Worm (Caenorhabditis elegans) whole organism, young adult: ENCODE measurements around the gene M02F4.2.

ENCODE experiments used
- B0336.3 ChIP-seq: fragments of 200-800 bp; sonication (Bioruptor generic); IDR thresholded peaks from 2 replicates; pipeline ENCODE4 v1.3.6; 2022; ENCODE audit warnings: missing genetic modification characterization, missing compliant biosample characterization
- C17E4.6 ChIP-seq: fragments of 200-800 bp; sonication (Bioruptor generic); IDR thresholded peaks from 2 replicates; pipeline ENCODE4 v1.3.6; 2022; ENCODE audit warnings: missing genetic modification reagents, missing genetic modification characterization, missing compliant biosample characterization
- F10E7.11 ChIP-seq: sonication (generic microtip); optimal IDR thresholded peaks from 2 replicates; lab custom pipeline; 2017; ENCODE audit warnings: mild to moderate bottlenecking, missing genetic modification characterization, moderate library complexity, missing compliant biosample characterization
- F33H1.4 ChIP-seq: fragments of 200-800 bp; sonication (Bioruptor generic); IDR thresholded peaks from 2 replicates; pipeline ENCODE4 v1.3.6; 2022; ENCODE audit warnings: missing genetic modification reagents, missing genetic modification characterization, missing compliant biosample characterization
- F57A8.1 ChIP-seq: fragments of 200-800 bp; sonication (Bioruptor generic); optimal IDR thresholded peaks from 2 replicates; lab custom pipeline; 2018; ENCODE audit warnings: mild to moderate bottlenecking, missing genetic modification characterization, moderate library complexity, missing compliant biosample characterization
- K12H6.12 ChIP-seq: fragments of 200-800 bp; sonication (Bioruptor generic); optimal IDR thresholded peaks from 2 replicates; lab custom pipeline; 2018; ENCODE audit warnings: mild to moderate bottlenecking, missing genetic modification characterization, missing compliant biosample characterization
- aptf-2 ChIP-seq: fragments of 200-800 bp; sonication (Bioruptor generic); conservative IDR thresholded peaks from 2 replicates; pipeline ENCODE4 v1.3.6; 2022; ENCODE audit warnings: missing genetic modification reagents, missing genetic modification characterization, missing compliant biosample characterization
- attf-6 ChIP-seq: fragments of 200-800 bp; sonication (Bioruptor generic); IDR thresholded peaks from 2 replicates; pipeline ENCODE4 v1.3.6; 2022; ENCODE audit warnings: missing genetic modification reagents, missing genetic modification characterization, missing compliant biosample characterization
- bed-1 ChIP-seq: fragments of 200-800 bp; sonication (Bioruptor generic); IDR thresholded peaks from 2 replicates; pipeline ENCODE4 v1.3.6; 2022; ENCODE audit warnings: missing genetic modification reagents, missing genetic modification characterization, missing compliant biosample characterization
- cebp-1 ChIP-seq, 2 experiments: fragments of 200-800 bp in 1 of 2; sonication (Bioruptor generic) in 1 of 2; sonication (generic microtip) in 1 of 2; IDR thresholded peaks in 1 of 2; optimal IDR thresholded peaks in 1 of 2; 2 replicates each; pipeline versions ENCODE4 v1.3.6 to Lab custom; 2017 to 2022; ENCODE audit warnings: missing compliant biosample characterization in 2 of 2, missing genetic modification characterization in 2 of 2, mild to moderate bottlenecking in 1 of 2, missing genetic modification reagents in 1 of 2, moderate library complexity in 1 of 2
- ceh-79 ChIP-seq: sonication (generic microtip); optimal IDR thresholded peaks from 2 replicates; lab custom pipeline; 2017; ENCODE audit warnings: mild to moderate bottlenecking, missing genetic modification characterization, missing compliant biosample characterization
- die-1 ChIP-seq: sonication (generic microtip); optimal IDR thresholded peaks from 2 replicates; lab custom pipeline; 2016; ENCODE audit warnings: missing genotype, mild to moderate bottlenecking, missing genetic modification characterization, missing compliant biosample characterization
- dox-1 ChIP-seq: fragments of 200-800 bp; sonication (Bioruptor generic); IDR thresholded peaks from 2 replicates; pipeline ENCODE4 v1.3.6; 2022; ENCODE audit warnings: missing genetic modification reagents, missing genetic modification characterization, missing compliant biosample characterization
- egrh-3 ChIP-seq: fragments of 200-800 bp; sonication (Bioruptor generic); IDR thresholded peaks from 2 replicates; pipeline ENCODE4 v1.3.6; 2022; ENCODE audit warnings: missing genetic modification reagents, missing genetic modification characterization, missing compliant biosample characterization
- ets-4 ChIP-seq: fragments of 200-800 bp; sonication (Bioruptor generic); optimal IDR thresholded peaks from 2 replicates; lab custom pipeline; 2018; ENCODE audit warnings: mild to moderate bottlenecking, missing genetic modification characterization, missing compliant biosample characterization
- gei-17 ChIP-seq: fragments of 200-800 bp; sonication (Bioruptor generic); optimal IDR thresholded peaks from 2 replicates; lab custom pipeline; 2018; ENCODE audit warnings: mild to moderate bottlenecking, missing genetic modification characterization, missing compliant biosample characterization
- hlh-26 ChIP-seq: fragments of 200-800 bp; sonication (Bioruptor generic); conservative IDR thresholded peaks from 2 replicates; pipeline ENCODE4 v1.3.6; 2022; ENCODE audit warnings: missing genetic modification reagents, missing genetic modification characterization, missing compliant biosample characterization
- hmg-1.2 ChIP-seq: fragments of 200-800 bp; sonication (Bioruptor generic); IDR thresholded peaks from 2 replicates; pipeline ENCODE4 v1.3.6; 2022; ENCODE audit warnings: missing genetic modification reagents, missing genetic modification characterization, missing compliant biosample characterization
- hsf-1 ChIP-seq: fragments of 200-800 bp; sonication (Bioruptor generic); IDR thresholded peaks from 2 replicates; pipeline ENCODE4 v1.3.6; 2022; ENCODE audit warnings: missing genetic modification reagents, missing genetic modification characterization, missing compliant biosample characterization
- lag-1 ChIP-seq: fragments of 200-800 bp; sonication (Bioruptor generic); IDR thresholded peaks from 2 replicates; pipeline ENCODE4 v1.3.6; 2022; ENCODE audit warnings: missing genetic modification reagents, missing genetic modification characterization, missing compliant biosample characterization
- lin-35 ChIP-seq, 3 experiments: fragments of 150-350 bp in 2 of 3; sonication (generic microtip) in 1 of 3; optimal IDR thresholded peaks; 2 replicates each; lab custom pipeline; 2014 to 2018; ENCODE audit warnings: missing biosample characterization in 3 of 3, missing genetic modification characterization in 3 of 3, missing genetic modification reagents in 3 of 3
- lin-40 ChIP-seq: sonication (generic microtip); optimal IDR thresholded peaks from 2 replicates; lab custom pipeline; 2016; ENCODE audit warnings: missing genetic modification characterization, mild to moderate bottlenecking, missing compliant biosample characterization, missing genotype, missing genetic modification reagents
- lsy-27 ChIP-seq: sonication (generic microtip); optimal IDR thresholded peaks from 2 replicates; lab custom pipeline; 2017; ENCODE audit warnings: missing genetic modification characterization, mild to moderate bottlenecking, missing compliant biosample characterization, antibody characterized with exemption, missing genotype, borderline replicate concordance; ENCODE audit not compliant: insufficient read depth
- nfya-1 ChIP-seq: sonication (generic microtip); optimal IDR thresholded peaks from 2 replicates; lab custom pipeline; 2017; ENCODE audit warnings: antibody characterized with exemption, missing compliant biosample characterization, missing genetic modification characterization, borderline replicate concordance; ENCODE audit not compliant: insufficient read depth
- nhr-27 ChIP-seq: fragments of 200-800 bp; sonication (Bioruptor generic); optimal IDR thresholded peaks from 2 replicates; lab custom pipeline; 2018; ENCODE audit warnings: mild to moderate bottlenecking, missing genetic modification characterization, moderate library complexity, missing compliant biosample characterization
- nhr-80 ChIP-seq: sonication (generic microtip); optimal IDR thresholded peaks from 2 replicates; lab custom pipeline; 2016; ENCODE audit warnings: missing genetic modification characterization, missing compliant biosample characterization
- repo-1 ChIP-seq: sonication (generic microtip); optimal IDR thresholded peaks from 2 replicates; lab custom pipeline; 2017; ENCODE audit warnings: mild to moderate bottlenecking, missing genetic modification characterization, missing compliant biosample characterization
- tlf-1 ChIP-seq: fragments of 200-800 bp; sonication (Bioruptor generic); optimal IDR thresholded peaks from 2 replicates; lab custom pipeline; 2018; ENCODE audit warnings: mild to moderate bottlenecking, missing genetic modification characterization, missing compliant biosample characterization
- zfh-2 ChIP-seq: fragments of 200-800 bp; sonication (Bioruptor generic); conservative IDR thresholded peaks from 2 replicates; pipeline ENCODE4 v1.3.6; 2022; ENCODE audit warnings: missing genetic modification reagents, missing genetic modification characterization, missing compliant biosample characterization
- ztf-25 ChIP-seq: fragments of 200-800 bp; sonication (Bioruptor generic); IDR thresholded peaks from 2 replicates; pipeline ENCODE4 v1.3.6; 2022; ENCODE audit warnings: missing genetic modification reagents, missing genetic modification characterization, missing compliant biosample characterization
- ztf-28 ChIP-seq: fragments of 200-800 bp; sonication (Bioruptor generic); IDR thresholded peaks from 2 replicates; pipeline ENCODE4 v1.3.6; 2022; ENCODE audit warnings: missing genetic modification reagents, missing genetic modification characterization, missing compliant biosample characterization
- ztf-6 ChIP-seq: fragments of 200-800 bp; sonication (Bioruptor generic); IDR thresholded peaks from 2 replicates; pipeline ENCODE4 v1.3.6; 2022; ENCODE audit warnings: missing genetic modification reagents, missing genetic modification characterization, missing compliant biosample characterization

Gene M02F4.2

DNA sequence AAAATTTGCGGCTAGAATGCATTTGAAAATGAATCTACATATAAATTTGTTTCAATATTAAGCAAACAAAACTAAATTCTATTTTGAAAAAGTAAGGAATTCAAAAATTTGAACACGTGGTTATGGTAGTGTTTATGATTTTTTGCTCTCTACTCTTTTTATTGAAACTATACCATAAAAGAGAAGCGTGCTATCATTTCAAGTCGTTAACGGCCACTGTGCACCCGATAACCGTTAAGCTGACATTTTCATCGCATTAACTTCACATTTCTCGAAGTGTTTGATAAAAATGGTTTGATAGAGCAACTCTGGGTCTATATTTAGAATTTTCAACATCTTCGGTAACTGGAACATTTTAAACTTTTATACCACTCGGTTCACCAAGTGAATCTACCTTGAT is 20.7 kb upstream of the M02F4.2 start, which contains the start of gene twk-26:
TSS of gene twk-26 (minus strand) at position 23 of the 400 bp plus-strand sequence.
- peak; percentile 53 for TF ChIP-seq nhr-80 (tag; lab: Kevin White, UChicago)
- TF ChIP-seq egrh-3 (GFP tag; lab: Robert Waterston, UW) = no peak

DNA sequence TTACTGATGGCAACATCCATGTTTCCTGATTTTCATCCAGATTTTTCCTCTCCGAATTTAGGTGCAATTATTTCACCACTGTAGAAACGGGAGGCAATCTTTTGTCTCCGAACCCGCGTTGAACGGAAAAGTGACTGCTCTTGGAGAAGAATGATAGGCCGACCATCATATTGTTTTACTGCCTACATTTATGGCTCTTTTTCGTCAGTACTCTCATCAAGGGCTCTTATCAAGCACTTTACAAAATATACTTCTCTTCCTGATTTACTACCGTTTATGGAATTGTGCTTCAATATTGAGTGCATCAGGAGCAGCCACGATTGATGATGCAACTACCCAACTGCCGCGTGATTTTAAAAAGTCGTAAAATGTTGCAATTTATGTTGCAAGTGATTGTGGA is 20.3 kb upstream of the M02F4.2 start:
- TF ChIP-seq K12H6.12 (no peak), ztf-25 (GFP tag; lab: Robert Waterston, UW) (no peak), F33H1.4 (GFP tag; lab: Robert Waterston, UW) (no peak), F10E7.11 (no peak), hlh-26 (no peak), aptf-2 (GFP tag; lab: Robert Waterston, UW) (no peak), B0336.3 (GFP tag; lab: Robert Waterston, UW) (no peak), lin-35 (GFP tag; optimal IDR thresholded peaks at IDR 0.05; lab: Kevin White, UChicago) (no peak)

DNA sequence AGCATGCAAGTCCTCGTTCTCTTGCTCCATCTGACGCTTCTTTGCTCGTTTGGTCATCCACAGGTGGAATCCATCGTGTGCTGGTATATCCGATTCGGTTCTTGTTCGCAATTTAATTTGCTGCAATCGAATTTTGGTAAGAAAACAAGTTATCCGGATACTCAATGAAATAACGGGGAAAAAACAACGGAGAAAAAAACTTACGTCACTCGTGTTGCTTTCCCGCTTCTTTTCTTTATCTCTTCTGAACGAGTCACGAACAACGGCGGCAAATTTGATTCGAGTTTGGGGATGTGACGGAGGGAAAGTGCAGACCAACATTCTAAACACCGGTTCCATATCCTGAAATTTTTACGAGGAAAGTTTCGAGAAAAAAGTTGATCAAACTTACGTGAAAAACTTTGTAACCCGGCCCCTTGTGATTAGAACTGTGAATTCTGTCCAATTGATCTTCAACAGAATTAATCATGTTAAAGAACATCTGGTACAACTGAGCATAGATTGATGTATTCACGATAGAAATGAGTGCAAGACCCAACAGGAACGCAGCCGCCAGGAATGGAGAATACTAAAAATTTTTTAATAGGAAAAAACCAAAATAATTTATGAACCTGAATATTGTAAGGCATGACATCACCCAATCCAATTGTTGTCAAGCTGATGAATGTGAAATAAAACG is 17.4 kb upstream of the M02F4.2 start:
- no peak for TF ChIP-seq ztf-6 (GFP tag; lab: Robert Waterston, UW)
- no peak for TF ChIP-seq ztf-25 (GFP tag; lab: Robert Waterston, UW)
- TF ChIP-seq repo-1 (tag; lab: Kevin White, UChicago) = no peak
- TF ChIP-seq nhr-27 (tag; lab: Kevin White, UChicago) = no peak
- TF ChIP-seq lag-1 = no peak
- no peak for TF ChIP-seq ztf-28
- TF ChIP-seq attf-6 (GFP tag; lab: Robert Waterston, UW) = no peak
- no peak for TF ChIP-seq bed-1 (GFP tag; lab: Robert Waterston, UW)
- TF ChIP-seq F57A8.1 = no peak
- TF ChIP-seq lsy-27 (tag; lab: Kevin White, UChicago) = no peak
- no peak for TF ChIP-seq nfya-1
- TF ChIP-seq hsf-1 (GFP tag; lab: Robert Waterston, UW) = no peak
- TF ChIP-seq ceh-79 (tag; lab: Kevin White, UChicago) = no peak
- no peak for TF ChIP-seq tlf-1 (GFP tag; lab: Kevin White, UChicago)
- TF ChIP-seq, all 124 proteins: peak for 0

DNA sequence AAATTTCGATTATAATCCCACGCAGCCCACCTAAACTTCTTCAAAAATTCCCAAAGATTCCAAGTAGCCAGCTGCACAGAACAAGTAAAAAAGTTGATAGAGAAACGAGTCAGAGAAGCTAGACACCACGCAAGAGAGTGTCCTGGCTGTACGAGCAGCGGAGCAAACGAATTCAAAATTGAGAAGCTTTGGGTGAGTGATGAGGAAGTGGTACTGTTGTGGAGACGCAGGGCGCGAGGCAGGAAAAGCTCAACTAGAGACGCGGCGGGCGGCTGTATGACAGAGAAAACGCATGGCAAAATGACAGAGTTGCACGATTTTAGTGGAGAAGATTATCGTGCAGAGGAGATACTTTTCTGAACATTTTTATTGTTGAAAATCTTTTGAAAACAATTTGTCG is 15.1 kb upstream of the M02F4.2 start:
- peak; percentile 50 for TF ChIP-seq K12H6.12
- TF ChIP-seq lag-1 = no peak
- TF ChIP-seq lin-40 = peak; percentile 29
- TF ChIP-seq nhr-80 (tag; lab: Kevin White, UChicago) = peak; percentile 67
- TF ChIP-seq die-1 (tag; lab: Kevin White, UChicago) = no peak
- TF ChIP-seq nfya-1 = no peak
- no peak for TF ChIP-seq gei-17
- TF ChIP-seq F10E7.11 = no peak
- peak; percentile 81 for TF ChIP-seq zfh-2
- no peak for TF ChIP-seq egrh-3 (GFP tag; lab: Robert Waterston, UW)
- TF ChIP-seq C17E4.6 = no peak
- TF ChIP-seq hmg-1.2 (GFP tag; lab: Robert Waterston, UW) = peak; percentile 82; the same call in 1 of the 2 replicates
- TF ChIP-seq ets-4 = no peak
- no peak for TF ChIP-seq cebp-1 (GFP tag; IDR thresholded peaks at IDR 0.05; lab: Robert Waterston, UW)
- TF ChIP-seq cebp-1 (tag; optimal IDR thresholded peaks at IDR 0.05; lab: Kevin White, UChicago) = peak; percentile 39
- TF ChIP-seq dox-1 = peak; percentile 66; the same call in 1 of the 2 replicates
